Worm (Caenorhabditis elegans): Measurements from ENCODE around the gene C25D7.5.

Gene C25D7.5

ce11 chrV:15057724-15058123 is 5.3 kb downstream of the C25D7.5 start (continued):
- no peak for TF ChIP-seq elt-2 (tag; optimal IDR thresholded peaks at IDR 0.05)

ce11 chrV:15058423-15058822 is 6.0 kb downstream of the C25D7.5 start:
- TF ChIP-seq tbx-7 (tag; optimal IDR thresholded peaks at IDR 0.05) = no peak
- no peak for TF ChIP-seq ceh-24 (tag; optimal IDR thresholded peaks at IDR 0.05)

ce11 chrV:15058965-15059364 is 6.5 kb downstream of the C25D7.5 start:
- TF ChIP-seq che-1 (tag; optimal IDR thresholded peaks at IDR 0.05) = no peak
- no peak for TF ChIP-seq hlh-30 (tag; optimal IDR thresholded peaks at IDR 0.05; ENCODE audit: insufficient read depth)
- no peak for TF ChIP-seq ceh-45 (GFP tag; IDR thresholded peaks at IDR 0.05)
- no peak for TF ChIP-seq gmeb-2 (tag; optimal IDR thresholded peaks at IDR 0.05)
- no peak for TF ChIP-seq K02D7.2 (tag; optimal IDR thresholded peaks at IDR 0.05)
- TF ChIP-seq F13H6.1 (tag; optimal IDR thresholded peaks at IDR 0.05) = no peak
- TF ChIP-seq ceh-14 (tag; optimal IDR thresholded peaks at IDR 0.05) = no peak
- TF ChIP-seq tbx-7 (tag; optimal IDR thresholded peaks at IDR 0.05) = no peak
- no peak for TF ChIP-seq ceh-9 (tag; optimal IDR thresholded peaks at IDR 0.05)
- no peak for TF ChIP-seq hlh-6 (tag; optimal IDR thresholded peaks at IDR 0.05)
- TF ChIP-seq dmd-4 (tag; optimal IDR thresholded peaks at IDR 0.05; ENCODE audit: borderline replicate concordance) = no peak
- TF ChIP-seq ets-4 (tag; optimal IDR thresholded peaks at IDR 0.05) = no peak
- no peak for TF ChIP-seq pha-4 (tag; optimal IDR thresholded peaks at IDR 0.05)
- TF ChIP-seq ceh-18 (tag; optimal IDR thresholded peaks at IDR 0.05) = no peak
- no peak for TF ChIP-seq unc-86 (tag; optimal IDR thresholded peaks at IDR 0.05)
- no peak for TF ChIP-seq nhr-11 (tag; optimal IDR thresholded peaks at IDR 0.05)
- no peak for TF ChIP-seq madf-2 (tag; optimal IDR thresholded peaks at IDR 0.05)
- no peak for TF ChIP-seq pag-3 (tag; optimal IDR thresholded peaks at IDR 0.05; ENCODE audit: borderline replicate concordance)
- TF ChIP-seq unc-3 (GFP tag; conservative IDR thresholded peaks at IDR 0.05) = no peak
- no peak for TF ChIP-seq unc-3 (tag; optimal IDR thresholded peaks at IDR 0.05)
- no peak for TF ChIP-seq C38D4.7 (GFP tag; optimal IDR thresholded peaks at IDR 0.05)

DNA sequence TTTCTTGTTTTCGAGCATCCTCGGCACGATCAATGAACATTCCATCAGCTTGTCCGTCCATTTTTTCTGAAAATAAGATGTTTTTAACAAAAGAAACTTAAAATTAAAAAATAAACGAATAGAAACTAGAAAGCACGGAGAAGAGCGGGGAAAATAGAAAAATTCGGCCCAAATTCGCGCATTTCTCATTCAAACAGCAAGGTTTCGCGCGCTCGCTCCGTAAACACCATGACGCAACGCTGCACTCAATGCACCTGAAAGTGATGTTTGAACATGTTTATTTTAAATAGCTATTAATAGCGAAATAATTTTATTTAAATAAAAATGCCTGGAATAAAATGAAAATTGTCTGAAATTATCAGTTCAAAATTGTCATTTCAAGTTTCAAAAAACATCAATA is 7.1 kb downstream of the C25D7.5 start, which contains the start of the genes mcm-3 and C25D7.15:
TSS of gene mcm-3 (minus strand) at position 66 of the 400 bp plus-strand sequence.
TSS of gene C25D7.15 (plus strand) at position 275 of the 400 bp plus-strand sequence.
- TF ChIP-seq npax-4 (tag; optimal IDR thresholded peaks at IDR 0.05) (no peak), hlh-30 (tag; optimal IDR thresholded peaks at IDR 0.05; ENCODE audit: insufficient read depth) (no peak), sox-2 (GFP tag; IDR thresholded peaks at IDR 0.05) (no peak), lin-11 (tag; optimal IDR thresholded peaks at IDR 0.05) (no peak), che-1 (tag; optimal IDR thresholded peaks at IDR 0.05) (no peak), fkh-6 (tag; optimal IDR thresholded peaks at IDR 0.05) (no peak), hlh-6 (tag; optimal IDR thresholded peaks at IDR 0.05) (no peak), nhr-232 (tag; optimal IDR thresholded peaks at IDR 0.05) (no peak), gmeb-2 (tag; optimal IDR thresholded peaks at IDR 0.05) (no peak), eyg-1 (tag; optimal IDR thresholded peaks at IDR 0.05) (no peak), hlh-8 (tag; optimal IDR thresholded peaks at IDR 0.05) (no peak), ztf-16 (tag; optimal IDR thresholded peaks at IDR 0.05) (no peak), pax-1 (tag; optimal IDR thresholded peaks at IDR 0.05) (no peak)

DNA sequence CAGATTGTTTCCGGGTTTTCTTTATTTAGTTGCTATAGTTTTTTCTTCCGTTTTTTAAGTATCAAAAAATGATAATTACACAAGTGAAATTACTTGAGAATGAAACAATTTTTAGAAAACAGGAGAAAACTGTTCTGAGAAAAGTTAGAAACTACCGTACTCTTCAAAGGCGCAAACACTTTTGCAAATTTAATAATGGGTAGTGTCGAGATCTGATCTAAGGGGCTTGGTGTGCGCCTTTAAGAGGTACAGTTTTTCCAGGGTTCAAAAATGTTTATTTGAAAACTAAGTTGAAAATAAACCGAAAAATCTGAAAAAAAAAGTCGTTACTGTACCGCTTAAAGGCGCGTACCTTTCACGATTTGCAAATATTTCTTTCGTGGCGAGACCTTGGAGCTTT is 8.1 kb downstream of the C25D7.5 start:
- TF ChIP-seq odd-2 (tag; optimal IDR thresholded peaks at IDR 0.05) (no peak), unc-3 (GFP tag; conservative IDR thresholded peaks at IDR 0.05) (no peak), unc-3 (tag; optimal IDR thresholded peaks at IDR 0.05) (no peak), madf-2 (tag; optimal IDR thresholded peaks at IDR 0.05) (no peak), ref-2 (tag; optimal IDR thresholded peaks at IDR 0.05) (no peak), mec-3 (tag; optimal IDR thresholded peaks at IDR 0.05; ENCODE audit: borderline replicate concordance) (no peak), ceh-24 (tag; optimal IDR thresholded peaks at IDR 0.05) (no peak), sox-4 (tag; optimal IDR thresholded peaks at IDR 0.05) (no peak), che-1 (tag; optimal IDR thresholded peaks at IDR 0.05) (no peak), ceh-6 (GFP tag; optimal IDR thresholded peaks at IDR 0.05) (no peak), pha-4 (tag; optimal IDR thresholded peaks at IDR 0.05) (no peak), C38D4.7 (GFP tag; optimal IDR thresholded peaks at IDR 0.05) (no peak), K09A11.1 (tag; optimal IDR thresholded peaks at IDR 0.05; ENCODE audit: insufficient read depth) (no peak), pha-2 (tag; optimal IDR thresholded peaks at IDR 0.05) (no peak), unc-55 (GFP tag; optimal IDR thresholded peaks at IDR 0.05) (no peak), ceh-18 (tag; optimal IDR thresholded peaks at IDR 0.05) (no peak), hlh-30 (tag; optimal IDR thresholded peaks at IDR 0.05; ENCODE audit: insufficient read depth) (no peak), syd-9 (tag; optimal IDR thresholded peaks at IDR 0.05) (no peak), elt-4 (tag; optimal IDR thresholded peaks at IDR 0.05) (no peak), ama-1 (optimal IDR thresholded peaks at IDR 0.05) (no peak)
